Worm (Caenorhabditis elegans): Measurements from ENCODE around the gene C52E4.12.

DNA sequence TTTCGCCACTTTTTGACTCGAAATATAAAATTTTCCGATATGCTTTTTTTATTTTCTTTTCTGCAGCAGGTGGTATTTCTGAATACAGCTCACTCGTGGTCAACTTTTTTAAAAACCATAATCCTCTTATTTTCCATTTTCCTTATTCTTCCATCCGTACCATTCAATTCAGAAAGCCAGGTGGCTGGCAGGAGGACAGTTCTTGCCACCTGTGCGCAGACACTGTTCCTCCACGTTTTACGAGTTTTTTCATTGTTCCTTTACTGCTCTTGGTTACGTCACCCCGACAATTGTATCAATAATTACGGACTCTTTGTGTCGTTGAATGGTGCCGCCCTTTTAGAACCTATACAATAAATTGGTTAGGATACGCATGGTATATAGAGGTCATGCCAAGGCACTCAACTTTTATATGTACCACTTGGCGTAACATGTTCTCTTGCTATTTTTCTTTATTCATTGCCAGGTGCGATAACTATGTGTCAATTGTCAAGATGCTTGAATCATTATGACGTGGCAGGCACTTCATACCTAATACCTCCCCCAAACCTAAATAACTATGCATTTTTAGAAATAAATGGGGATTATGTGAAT lies 43.0 kb upstream of the C52E4.12 start:
- no peak for TF ChIP-seq ama-1 (optimal IDR thresholded peaks at IDR 0.05)
- no peak for TF ChIP-seq tra-4 (tag; optimal IDR thresholded peaks at IDR 0.05)
- TF ChIP-seq flt-1 (GFP tag; IDR thresholded peaks at IDR 0.05): no peak
- TF ChIP-seq ceh-13 (GFP tag; optimal IDR thresholded peaks at IDR 0.05): no peak
- no peak for TF ChIP-seq aly-1 (tag; optimal IDR thresholded peaks at IDR 0.05)
- no peak for TF ChIP-seq tbx-37 (GFP tag; conservative IDR thresholded peaks at IDR 0.05)
- no peak for TF ChIP-seq hnd-1 (tag; optimal IDR thresholded peaks at IDR 0.05)
- TF ChIP-seq tbx-11 (GFP tag; IDR thresholded peaks at IDR 0.05): no peak
- no peak for TF ChIP-seq ceh-36 (tag; optimal IDR thresholded peaks at IDR 0.05)

All from whole organism, early embryonic.